Worm (Caenorhabditis elegans): ENCODE data around the gene F25H9.6.

ce11 chrV:13485732-13486131, 17.6 kb upstream of the F25H9.6 start:
- TF ChIP-seq unc-86 (tag; optimal IDR thresholded peaks at IDR 0.05) = no peak
- TF ChIP-seq nhr-11 (tag; optimal IDR thresholded peaks at IDR 0.05) = no peak
- TF ChIP-seq Y116A8C.19 (tag; optimal IDR thresholded peaks at IDR 0.05; ENCODE audit: borderline replicate concordance) = no peak
- no peak for TF ChIP-seq ceh-82 (tag; optimal IDR thresholded peaks at IDR 0.05)
- no peak for TF ChIP-seq blmp-1 (tag; optimal IDR thresholded peaks at IDR 0.05)
- no peak for TF ChIP-seq mef-2 (tag; optimal IDR thresholded peaks at IDR 0.05)
- no peak for TF ChIP-seq zag-1 (tag; optimal IDR thresholded peaks at IDR 0.05)
- TF ChIP-seq lin-14 (GFP tag; optimal IDR thresholded peaks at IDR 0.05) = no peak
- TF ChIP-seq fkh-10 (GFP tag; optimal IDR thresholded peaks at IDR 0.05) = no peak
- TF ChIP-seq irx-1 (tag; optimal IDR thresholded peaks at IDR 0.05) = no peak
